Fruit fly (Drosophila melanogaster) whole organism, embryonic: ENCODE measurements around the gene ATPsynepsilonL.

Experiments used
- Awh ChIP-seq: fragments of 200-800 bp; sonication (Bioruptor generic); IDR thresholded peaks from 2 replicates; pipeline ENCODE4, ENCODE4 v1.3.6; 2022; ENCODE audit warnings: missing biosample characterization, missing genetic modification characterization
- Blimp-1 ChIP-seq: fragments of 200-800 bp; sonication (Bioruptor generic); optimal IDR thresholded peaks from 3 replicates; lab custom pipeline; 2018; ENCODE audit warnings: missing biosample characterization, missing genetic modification characterization, mild to moderate bottlenecking, moderate library complexity, missing genetic modification reagents
- CG10462 ChIP-seq: fragments of 200-800 bp; sonication (Bioruptor generic); optimal IDR thresholded peaks from 2 replicates; lab custom pipeline; 2016; ENCODE audit warnings: missing biosample characterization, missing genetic modification characterization
- CG11504 ChIP-seq: fragments of 200-800 bp; sonication (Bioruptor generic); optimal IDR thresholded peaks from 3 replicates; lab custom pipeline; 2019; ENCODE audit warnings: missing biosample characterization, mild to moderate bottlenecking, missing genetic modification characterization, moderate library complexity
- CG11695 ChIP-seq: fragments of 200-800 bp; sonication (Bioruptor generic); IDR thresholded peaks from 3 replicates; pipeline ENCODE4 v1.3.6; 2022; ENCODE audit warnings: missing biosample characterization, missing genetic modification characterization
- CG12299 ChIP-seq: fragments of 200-800 bp; sonication (Bioruptor generic); optimal IDR thresholded peaks from 2 replicates; lab custom pipeline; 2018; ENCODE audit warnings: missing biosample characterization, mild to moderate bottlenecking, missing genetic modification characterization
- CG1233 ChIP-seq: fragments of 200-800 bp; sonication (Bioruptor generic); optimal IDR thresholded peaks from 4 replicates; lab custom pipeline; 2018; ENCODE audit warnings: missing biosample characterization, mild to moderate bottlenecking, missing genetic modification characterization
- CG13287 ChIP-seq: fragments of 200-800 bp; sonication (Bioruptor generic); IDR thresholded peaks from 2 replicates; pipeline ENCODE4 v1.3.6; 2022; ENCODE audit warnings: missing biosample characterization, missing genetic modification characterization; ENCODE audit not compliant: partially characterized antibody
- CG15514 ChIP-seq: fragments of 200-800 bp; sonication (Bioruptor generic); optimal IDR thresholded peaks from 3 replicates; lab custom pipeline; 2017; ENCODE audit warnings: missing biosample characterization, missing genetic modification characterization, mild to moderate bottlenecking, moderate library complexity, missing genetic modification reagents
- CG17359 ChIP-seq: fragments of 200-800 bp; sonication (Bioruptor generic); optimal IDR thresholded peaks from 3 replicates; lab custom pipeline; 2018; ENCODE audit warnings: missing biosample characterization, mild to moderate bottlenecking, missing genetic modification characterization, moderate library complexity
- CG17361 ChIP-seq: fragments of 200-800 bp; sonication (Bioruptor generic); IDR thresholded peaks from 3 replicates; pipeline ENCODE4 v1.3.6; 2022; ENCODE audit warnings: missing biosample characterization, missing genetic modification characterization
- CG17829 ChIP-seq: fragments of 200-800 bp; optimal IDR thresholded peaks from 2 replicates; lab custom pipeline; 2019; ENCODE audit warnings: missing biosample characterization, mild to moderate bottlenecking, missing genetic modification characterization, moderate library complexity
- CG1792 ChIP-seq: fragments of 200-800 bp; sonication (Bioruptor generic); optimal IDR thresholded peaks from 2 replicates; lab custom pipeline; 2016; ENCODE audit warnings: missing biosample characterization, missing genetic modification characterization
- CG2712 ChIP-seq: fragments of 200-800 bp; optimal IDR thresholded peaks from 3 replicates; lab custom pipeline; 2019; ENCODE audit warnings: missing biosample characterization, mild to moderate bottlenecking, missing genetic modification characterization, moderate library complexity
- CG42726 ChIP-seq: fragments of 200-800 bp; sonication (Bioruptor generic); IDR thresholded peaks from 2 replicates; pipeline ENCODE4 v1.3.6; 2022; ENCODE audit warnings: missing biosample characterization, missing genetic modification characterization; ENCODE audit not compliant: partially characterized antibody
- CG4282 ChIP-seq: fragments of 200-800 bp; sonication (Bioruptor generic); optimal IDR thresholded peaks from 2 replicates; lab custom pipeline; 2016; ENCODE audit warnings: missing biosample characterization, missing genetic modification characterization
- CTCF ChIP-seq: fragments of 200-800 bp; sonication (Bioruptor generic); optimal IDR thresholded peaks from 2 replicates; lab custom pipeline; 2017; ENCODE audit warnings: missing biosample characterization, mild to moderate bottlenecking, missing genetic modification characterization, moderate library complexity
- Dip2 ChIP-seq: fragments of 200-800 bp; sonication (Bioruptor generic); IDR thresholded peaks from 2 replicates; pipeline ENCODE4 v1.3.6; 2022; ENCODE audit warnings: missing biosample characterization, missing genetic modification characterization
- Med ChIP-seq: fragments of 200-800 bp; sonication (Bioruptor generic); peaks from one replicate; lab custom pipeline; 2016; ENCODE audit warnings: missing biosample characterization, missing genetic modification characterization, mild to moderate bottlenecking, inconsistent platforms, moderate library complexity
- Pdp1 ChIP-seq, 2 experiments: fragments of 200-800 bp; sonication (Bioruptor generic); optimal IDR thresholded peaks; 3 replicates each; lab custom pipeline; 2016; ENCODE audit warnings: missing biosample characterization in 2 of 2, missing genetic modification characterization in 2 of 2, mild to moderate bottlenecking in 1 of 2, moderate library complexity in 1 of 2
- Sox102F ChIP-seq: fragments of 200-800 bp; sonication (Bioruptor generic); optimal IDR thresholded peaks from 2 replicates; lab custom pipeline; 2018; ENCODE audit warnings: missing biosample characterization, mild to moderate bottlenecking, missing genetic modification characterization, moderate library complexity
- Sry-β ChIP-seq: fragments of 200-800 bp; sonication (Bioruptor generic); optimal IDR thresholded peaks from 2 replicates; lab custom pipeline; 2018; ENCODE audit warnings: missing biosample characterization, mild to moderate bottlenecking, missing genetic modification characterization, moderate library complexity
- ac ChIP-seq: fragments of 200-800 bp; sonication (Bioruptor generic); optimal IDR thresholded peaks from 3 replicates; lab custom pipeline; 2017; ENCODE audit warnings: missing biosample characterization, mild to moderate bottlenecking, missing genetic modification characterization
- al ChIP-seq: fragments of 200-800 bp; sonication (Bioruptor generic); IDR thresholded peaks from 2 replicates; pipeline ENCODE4 v1.3.6; 2022; ENCODE audit warnings: missing biosample characterization, missing genetic modification characterization
- bcd ChIP-seq: fragments of 200-800 bp; sonication (Bioruptor generic); optimal IDR thresholded peaks from 2 replicates; lab custom pipeline; 2017; ENCODE audit warnings: missing biosample characterization, mild to moderate bottlenecking, missing genetic modification characterization
- cg ChIP-seq: fragments of 200-800 bp; sonication (Bioruptor generic); optimal IDR thresholded peaks from 3 replicates; lab custom pipeline; 2019; ENCODE audit warnings: missing biosample characterization, mild to moderate bottlenecking, missing genetic modification characterization, moderate library complexity
- chm ChIP-seq: fragments of 200-800 bp; sonication (Bioruptor generic); IDR thresholded peaks from 2 replicates; pipeline ENCODE4 v1.3.6; 2022; ENCODE audit warnings: missing biosample characterization, missing genetic modification characterization
- disco-r ChIP-seq: fragments of 200-800 bp; sonication (Bioruptor generic); optimal IDR thresholded peaks from 2 replicates; lab custom pipeline; 2016; ENCODE audit warnings: missing biosample characterization, missing genetic modification characterization
- eve ChIP-seq, 2 experiments: fragments of >200 bp; optimal IDR thresholded peaks; 2 replicates each; lab custom pipeline; 2017; ENCODE audit warnings: missing biosample characterization in 2 of 2, missing genetic modification characterization in 2 of 2
- gem ChIP-seq: fragments of 200-800 bp; sonication (Bioruptor generic); optimal IDR thresholded peaks from 2 replicates; lab custom pipeline; 2019; ENCODE audit warnings: missing biosample characterization, mild to moderate bottlenecking, missing genetic modification characterization, moderate library complexity
- ind ChIP-seq: fragments of 200-800 bp; sonication (Bioruptor generic); optimal IDR thresholded peaks from 3 replicates; lab custom pipeline; 2016; ENCODE audit warnings: missing biosample characterization, missing genetic modification characterization
- nmo ChIP-seq: fragments of 200-800 bp; sonication (Bioruptor generic); optimal IDR thresholded peaks from 2 replicates; lab custom pipeline; 2018; ENCODE audit warnings: missing biosample characterization, mild to moderate bottlenecking, missing genetic modification characterization, moderate library complexity
- oc ChIP-seq: fragments of 200-800 bp; sonication (Bioruptor generic); optimal IDR thresholded peaks from 2 replicates; lab custom pipeline; 2018; ENCODE audit warnings: missing biosample characterization, mild to moderate bottlenecking, missing genetic modification characterization, moderate library complexity
- peb ChIP-seq: fragments of 200-800 bp; sonication (Bioruptor generic); IDR thresholded peaks from 2 replicates; pipeline ENCODE4 v1.3.6; 2022; ENCODE audit warnings: missing biosample characterization, missing genetic modification characterization
- repo ChIP-seq: fragments of 200-800 bp; sonication (Bioruptor generic); optimal IDR thresholded peaks from 2 replicates; lab custom pipeline; 2016; ENCODE audit warnings: missing biosample characterization, missing genetic modification characterization
- schlank ChIP-seq: fragments of 200-800 bp; sonication (Bioruptor generic); optimal IDR thresholded peaks from 2 replicates; lab custom pipeline; 2018; ENCODE audit warnings: missing biosample characterization, mild to moderate bottlenecking, missing genetic modification characterization
- sens ChIP-seq: fragments of 200-800 bp; sonication (Bioruptor generic); peaks from one replicate; lab custom pipeline; 2016; ENCODE audit warnings: missing biosample characterization, missing genetic modification characterization
- vvl ChIP-seq: fragments of 200-800 bp; sonication (Bioruptor generic); IDR thresholded peaks from 2 replicates; pipeline ENCODE4 v1.3.6; 2022; ENCODE audit warnings: missing biosample characterization, missing genetic modification characterization

Gene ATPsynepsilonL

DNA sequence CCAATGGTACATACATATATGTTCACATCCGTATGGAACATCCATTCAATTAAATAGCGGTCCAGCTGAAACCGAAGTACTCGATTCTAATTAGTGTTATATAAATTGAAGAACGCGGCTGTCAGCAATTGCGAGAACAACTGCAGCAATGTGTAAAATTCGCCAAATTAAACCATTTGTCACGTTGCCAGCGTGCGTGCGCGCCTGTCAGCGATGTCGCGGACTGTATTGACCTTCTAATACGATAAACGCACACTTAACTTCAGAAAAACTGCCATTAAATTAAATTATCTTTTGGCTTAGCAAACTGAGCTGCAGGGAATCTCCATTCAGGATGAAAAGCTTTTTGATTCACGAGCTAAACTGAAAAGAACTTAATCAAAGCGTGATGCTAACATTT is 25.6 kb downstream of the ATPsynepsilonL start:
- TF ChIP-seq CG17829 (tag; lab: Kevin White, UChicago) (no peak), cg (GFP tag; lab: Kevin White, UChicago) (no peak), sens (peak; percentile 55), ind (no peak), ac (GFP tag; lab: Kevin White, UChicago) (no peak), CG4282 (no peak), CG12299 (tag; lab: Kevin White, UChicago) (no peak), CG1233 (GFP tag; lab: Kevin White, UChicago) (no peak), Sry-β (GFP tag; lab: Kevin White, UChicago) (no peak), Dip2 (no peak), Med (peak; percentile 34), peb (no peak), CG42726 (GFP tag; lab: Robert Waterston, UW) (no peak), CG10462 (GFP tag; lab: Kevin White, UChicago) (no peak), CG11695 (peak; percentile 64), CG1792 (no peak), CG2712 (tag; lab: Kevin White, UChicago) (no peak), Awh (no peak), disco-r (no peak), gem (tag; lab: Kevin White, UChicago) (no peak), schlank (tag; lab: Kevin White, UChicago) (no peak)

DNA sequence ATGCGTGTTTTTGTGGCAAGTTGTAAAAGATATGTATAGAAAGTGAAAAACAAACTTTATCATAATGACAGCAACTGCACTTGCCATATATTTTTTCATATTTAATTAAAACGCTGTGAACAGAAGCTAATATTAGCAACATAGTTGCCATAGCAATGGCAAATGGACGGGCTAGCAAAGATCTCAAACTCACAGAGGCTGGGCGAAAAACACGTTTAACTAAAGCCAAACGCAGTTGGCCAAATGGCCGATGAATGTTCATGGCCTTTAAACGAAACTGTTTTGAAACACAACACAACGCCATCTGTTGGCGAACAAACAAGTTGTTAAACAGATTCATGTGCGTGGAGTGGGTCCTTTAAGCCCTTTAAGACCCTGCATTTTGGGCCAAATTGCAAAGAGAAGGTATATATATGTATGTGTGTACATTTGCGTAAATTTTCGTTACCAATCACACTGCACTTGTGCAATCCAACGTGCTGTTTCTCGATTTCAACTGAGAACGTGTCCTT is 26.9 kb downstream of the ATPsynepsilonL start:
- TF ChIP-seq CTCF (GFP tag; lab: Kevin White, UChicago) (peak; percentile 85), repo (GFP tag; lab: Kevin White, UChicago) (no peak), CG15514 (GFP tag; lab: Kevin White, UChicago) (peak; percentile 84)

DNA sequence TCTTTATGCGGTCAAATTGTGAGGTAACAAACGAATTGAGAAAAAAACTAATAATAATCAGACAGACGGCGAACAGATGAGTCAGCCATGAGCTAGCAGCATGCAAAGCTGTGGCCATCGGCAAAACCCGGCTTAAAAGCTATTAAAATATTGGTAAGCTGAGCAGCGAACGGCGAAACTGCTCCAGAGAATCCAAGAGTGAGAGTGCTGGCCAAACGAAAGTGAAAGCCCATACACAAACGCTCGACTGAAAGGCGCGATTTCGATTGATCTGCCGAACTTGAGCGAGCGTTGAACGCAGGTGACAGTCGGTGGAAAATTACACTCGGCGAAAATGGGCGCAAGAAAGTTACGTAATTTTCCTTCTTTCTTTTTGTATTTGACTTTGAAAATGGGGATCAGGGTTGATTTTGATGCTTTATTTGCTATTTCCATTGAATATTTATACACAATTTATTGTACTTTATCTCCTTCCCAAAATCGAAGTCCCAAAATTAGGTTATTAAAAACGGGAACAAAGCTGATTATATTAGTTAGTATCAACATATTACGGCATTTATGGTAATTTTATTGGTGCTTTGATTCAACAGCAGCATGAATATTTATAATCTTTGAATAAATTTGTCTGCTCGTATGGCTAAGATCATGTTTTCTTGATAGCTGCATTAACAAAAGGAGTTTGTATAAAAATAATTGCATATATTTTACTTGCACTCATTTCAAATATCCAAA is 28.3 kb downstream of the ATPsynepsilonL start:
- TF ChIP-seq CG13287 (GFP tag; lab: Robert Waterston, UW) = no peak
- no peak for TF ChIP-seq bcd (GFP tag; lab: Kevin White, UChicago)
- peak; percentile 98 for TF ChIP-seq Blimp-1 (GFP tag; lab: Kevin White, UChicago)
- TF ChIP-seq vvl (GFP tag; lab: Robert Waterston, UW) = peak; percentile 62
- TF ChIP-seq Pdp1 (GFP tag; optimal IDR thresholded peaks at IDR 0.05; lab: Kevin White, UChicago) = peak in 1 of 2 experiments; percentile 49
- TF ChIP-seq CG11504 (tag; lab: Kevin White, UChicago) = peak; percentile 21
- TF ChIP-seq gem (tag; lab: Kevin White, UChicago) = peak; percentile 10
- TF ChIP-seq al = no peak
- peak; percentile 7 for TF ChIP-seq nmo (GFP tag; lab: Kevin White, UChicago)
- TF ChIP-seq chm (GFP tag; lab: Robert Waterston, UW) = 0 out of 2 replicates have a peak, but pooled peaks have one; percentile 9
- TF ChIP-seq CG17361 (GFP tag; lab: Robert Waterston, UW) = peak; percentile 21; the same call in 1 of the 3 replicates
- TF ChIP-seq CG42726 (GFP tag; lab: Robert Waterston, UW) = no peak
- peak; percentile 23 for TF ChIP-seq oc (tag; lab: Kevin White, UChicago)
- peak in 1 of 2 experiments; percentile 22 for TF ChIP-seq eve (GFP tag; optimal IDR thresholded peaks at IDR 0.05; lab: Kevin White, UChicago)
- peak; percentile 19 for TF ChIP-seq Sox102F
- TF ChIP-seq CG17359 (tag; lab: Kevin White, UChicago) = peak; percentile 21
- TF ChIP-seq, all 482 proteins: peak for 12
